Fruit fly (Drosophila melanogaster): ENCODE results near the gene CG45544.

DNA sequence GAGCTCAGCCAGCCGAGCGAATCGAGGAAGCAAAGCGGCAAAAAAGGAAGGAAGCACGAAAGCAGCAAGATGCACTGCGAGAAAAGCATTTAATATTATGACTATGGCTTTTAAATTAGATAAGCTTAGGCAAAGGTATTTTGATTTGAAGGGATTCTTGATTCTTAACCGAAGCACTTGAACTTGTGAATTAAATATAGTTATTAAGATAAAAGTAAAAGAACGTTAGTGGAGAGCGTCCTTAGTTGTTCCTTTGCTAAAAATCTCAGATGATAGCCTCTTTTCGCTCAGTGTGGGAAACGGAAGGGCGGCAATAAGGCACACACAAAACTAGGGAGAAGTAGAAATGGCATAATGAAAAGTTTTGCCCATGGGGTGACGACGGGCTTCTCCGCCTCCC lies 12.9 kb downstream of the CG45544 start:
- TF ChIP-seq Dif (GFP tag; optimal IDR thresholded peaks at IDR 0.05; ENCODE audit: partially characterized antibody) (no peak), Hr78 (GFP tag; optimal IDR thresholded peaks at IDR 0.05) (no peak), Rel (GFP tag; optimal IDR thresholded peaks at IDR 0.05) (no peak), Rel (tag; optimal IDR thresholded peaks at IDR 0.05) (no peak), jim (GFP tag; optimal IDR thresholded peaks at IDR 0.05) (no peak), usp (GFP tag; optimal IDR thresholded peaks at IDR 0.05) (no peak)

Measured in whole organism, wandering third instar larva.